Worm (Caenorhabditis elegans) whole organism, mixed stage, embryonic: Measurements from ENCODE around the gene C55A6.7.

Experiments used
- nhr-76 ChIP-seq: sonication (generic microtip); optimal IDR thresholded peaks from 2 replicates; lab custom pipeline; 2017; ENCODE audit warnings: missing biosample characterization, missing genetic modification characterization
- unc-62 ChIP-seq: fragments of 150-350 bp; optimal IDR thresholded peaks from 2 replicates; lab custom pipeline; 2014; ENCODE audit warnings: missing biosample characterization, missing genetic modification reagents, missing genetic modification characterization

DNA sequence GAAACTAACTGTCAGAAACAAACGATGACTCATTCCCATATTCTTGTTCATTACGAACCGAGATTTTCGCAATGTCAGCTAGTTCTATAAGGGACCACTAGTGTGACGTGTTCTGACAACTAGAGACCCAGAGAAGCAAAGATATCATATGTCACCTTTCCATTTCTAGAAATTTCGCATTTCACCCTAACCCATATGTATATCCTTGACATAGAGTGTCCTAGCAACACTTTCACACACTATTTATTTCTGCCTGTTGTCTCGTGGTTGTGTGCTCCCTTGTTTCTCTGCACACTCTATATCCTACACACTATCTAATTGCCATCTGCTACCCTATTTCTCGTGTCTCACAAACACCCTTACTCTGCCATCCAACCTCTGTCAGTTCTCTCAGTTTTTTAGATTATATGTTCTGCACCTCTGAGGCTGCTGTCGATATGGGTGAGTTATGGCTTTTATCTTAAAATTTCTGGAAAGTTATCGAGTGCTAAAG is 28.6 kb upstream of the C55A6.7 start, which contains the start of the genes F38B7.17 and F38B7.3:
- TF ChIP-seq nhr-76 (tag; lab: Kevin White, UChicago) (no peak), unc-62 (GFP tag; lab: Kevin White, UChicago) (peak; percentile 40)
